Worm (Caenorhabditis elegans) whole organism, early embryonic: ENCODE measurements around the gene Y8A9A.2.

Experiments
- F13C5.2 ChIP-seq: sonication (generic microtip); optimal IDR thresholded peaks from 2 replicates; lab custom pipeline; 2017; ENCODE audit warnings: mild to moderate bottlenecking, missing genetic modification characterization, inconsistent platforms, missing compliant biosample characterization
- aly-1 ChIP-seq: sonication (generic microtip); optimal IDR thresholded peaks from 2 replicates; lab custom pipeline; 2016; ENCODE audit warnings: missing genetic modification characterization, missing compliant biosample characterization
- ama-1 ChIP-seq: fragments of 150-350 bp; optimal IDR thresholded peaks from 2 replicates; lab custom pipeline; 2014
- ceh-13 ChIP-seq: fragments of 200-800 bp; sonication (Bioruptor generic); optimal IDR thresholded peaks from 2 replicates; lab custom pipeline; 2018; ENCODE audit warnings: mild to moderate bottlenecking, missing genetic modification characterization, missing compliant biosample characterization
- ceh-36 ChIP-seq: sonication (generic microtip); optimal IDR thresholded peaks from 2 replicates; lab custom pipeline; 2016; ENCODE audit warnings: missing genetic modification characterization, inconsistent platforms, missing compliant biosample characterization
- flt-1 ChIP-seq: fragments of 200-800 bp; sonication (Bioruptor generic); IDR thresholded peaks from 2 replicates; pipeline ENCODE4 v1.3.6; 2022; ENCODE audit warnings: missing genetic modification characterization, missing compliant biosample characterization
- hmg-4 ChIP-seq: fragments of 200-800 bp; sonication (Bioruptor generic); optimal IDR thresholded peaks from 2 replicates; lab custom pipeline; 2018; ENCODE audit warnings: mild to moderate bottlenecking, missing genetic modification characterization, missing compliant biosample characterization
- pes-1 ChIP-seq: fragments of 200-800 bp; sonication (Bioruptor generic); IDR thresholded peaks from 2 replicates; pipeline ENCODE4 v1.3.6; 2022; ENCODE audit warnings: missing genetic modification reagents, missing genetic modification characterization, missing compliant biosample characterization
- scrt-1 ChIP-seq: fragments of 200-800 bp; sonication (Bioruptor generic); IDR thresholded peaks from 2 replicates; pipeline ENCODE4 v1.3.6; 2022; ENCODE audit warnings: missing genetic modification characterization, missing compliant biosample characterization
- tbx-11 ChIP-seq: fragments of 200-800 bp; sonication (Bioruptor generic); IDR thresholded peaks from 2 replicates; pipeline ENCODE4 v1.3.6; 2022; ENCODE audit warnings: missing genetic modification characterization, missing compliant biosample characterization
- tbx-37 ChIP-seq: fragments of 200-800 bp; sonication (Bioruptor generic); conservative IDR thresholded peaks from 2 replicates; pipeline ENCODE4 v1.3.6; 2022; ENCODE audit warnings: missing genetic modification reagents, missing genetic modification characterization, missing compliant biosample characterization
- tra-4 ChIP-seq: sonication (generic microtip); optimal IDR thresholded peaks from 2 replicates; lab custom pipeline; 2017; ENCODE audit warnings: missing genetic modification characterization, missing compliant biosample characterization

DNA sequence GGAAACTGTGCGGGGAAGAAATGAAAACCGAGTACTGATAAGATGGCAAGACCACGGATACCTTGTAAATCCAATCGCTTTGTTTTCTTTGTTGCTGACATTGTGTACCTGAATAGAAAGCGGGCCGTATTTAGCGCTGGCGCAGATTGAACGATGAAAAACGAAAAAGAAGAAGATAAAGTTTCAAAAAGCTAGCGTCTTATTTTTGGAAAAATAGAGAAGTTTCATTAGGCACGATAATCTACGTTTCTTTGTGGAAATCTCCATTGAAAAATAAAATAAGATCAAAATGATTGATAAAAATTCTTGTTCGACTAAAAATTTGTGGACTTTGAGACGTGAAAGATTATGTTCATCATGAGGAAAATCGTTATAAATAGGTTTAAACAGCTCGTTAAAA is 40.5 kb downstream of the Y8A9A.2 start, which contains the start of gene oac-4:
- no peak for TF ChIP-seq tbx-11
- TF ChIP-seq ama-1 = no peak
- no peak for TF ChIP-seq aly-1 (tag; lab: Kevin White, UChicago)
- TF ChIP-seq hmg-4 (GFP tag; lab: Kevin White, UChicago) = no peak
- TF ChIP-seq F13C5.2 (tag; lab: Kevin White, UChicago) = no peak
- TF ChIP-seq tra-4 (tag; lab: Kevin White, UChicago) = no peak
- TF ChIP-seq flt-1 = no peak
- TF ChIP-seq tbx-37 (GFP tag; lab: Robert Waterston, UW) = no peak
- TF ChIP-seq ceh-36 (tag; lab: Kevin White, UChicago) = no peak
- no peak for TF ChIP-seq scrt-1 (GFP tag; lab: Robert Waterston, UW)
- TF ChIP-seq pes-1 = no peak
- TF ChIP-seq ceh-13 = no peak
